Worm (Caenorhabditis elegans) whole organism, young adult: Measurements from ENCODE around the gene ints-7.

Experiments
- B0336.3 ChIP-seq: fragments of 200-800 bp; sonication (Bioruptor generic); IDR thresholded peaks from 2 replicates; pipeline ENCODE4 v1.3.6; 2022; ENCODE audit warnings: missing genetic modification characterization, missing compliant biosample characterization
- F10E7.11 ChIP-seq: sonication (generic microtip); optimal IDR thresholded peaks from 2 replicates; lab custom pipeline; 2017; ENCODE audit warnings: mild to moderate bottlenecking, missing genetic modification characterization, moderate library complexity, missing compliant biosample characterization
- F22D6.2 ChIP-seq: sonication (generic microtip); optimal IDR thresholded peaks from 2 replicates; lab custom pipeline; 2016; ENCODE audit warnings: mild to moderate bottlenecking, missing genetic modification characterization, missing compliant biosample characterization
- F49E8.2 ChIP-seq: sonication (generic microtip); optimal IDR thresholded peaks from 3 replicates; lab custom pipeline; 2017; ENCODE audit warnings: missing genetic modification characterization, mild to moderate bottlenecking, missing compliant biosample characterization, antibody characterized with exemption, moderate library complexity; ENCODE audit not compliant: insufficient read depth
- F52B5.7 ChIP-seq: sonication (generic microtip); optimal IDR thresholded peaks from 2 replicates; lab custom pipeline; 2016; ENCODE audit warnings: mild to moderate bottlenecking, missing genetic modification characterization, missing compliant biosample characterization
- T07F8.4 ChIP-seq: sonication (generic microtip); optimal IDR thresholded peaks from 2 replicates; lab custom pipeline; 2016; ENCODE audit warnings: mild to moderate bottlenecking, missing genetic modification characterization, moderate library complexity, missing compliant biosample characterization
- ama-1 ChIP-seq, 3 experiments: fragments of 150-350 bp in 1 of 3; sonication (generic microtip) in 2 of 3; optimal IDR thresholded peaks; 2 replicates each; lab custom pipeline; 2014 to 2018; ENCODE audit warnings: missing biosample characterization in 2 of 3, missing genetic modification characterization in 2 of 3, missing genetic modification reagents in 2 of 3
- atf-7 ChIP-seq: sonication (generic microtip); optimal IDR thresholded peaks from 2 replicates; lab custom pipeline; 2017; ENCODE audit warnings: mild to moderate bottlenecking, missing genetic modification characterization, missing compliant biosample characterization
- bed-2 ChIP-seq: fragments of 200-800 bp; sonication (Bioruptor generic); IDR thresholded peaks from 2 replicates; pipeline ENCODE4 v1.3.6; 2022; ENCODE audit warnings: missing genetic modification reagents, missing genetic modification characterization, missing compliant biosample characterization
- ceh-27 ChIP-seq: fragments of 200-800 bp; sonication (Bioruptor generic); optimal IDR thresholded peaks from 2 replicates; lab custom pipeline; 2018; ENCODE audit warnings: mild to moderate bottlenecking, missing genetic modification characterization, moderate library complexity, missing compliant biosample characterization
- die-1 ChIP-seq: sonication (generic microtip); optimal IDR thresholded peaks from 2 replicates; lab custom pipeline; 2016; ENCODE audit warnings: missing genotype, mild to moderate bottlenecking, missing genetic modification characterization, missing compliant biosample characterization
- efl-1 ChIP-seq: fragments of 150-350 bp; optimal IDR thresholded peaks from 2 replicates; lab custom pipeline; 2014; ENCODE audit warnings: missing biosample characterization, missing genetic modification reagents, missing genetic modification characterization
- egrh-3 ChIP-seq: fragments of 200-800 bp; sonication (Bioruptor generic); IDR thresholded peaks from 2 replicates; pipeline ENCODE4 v1.3.6; 2022; ENCODE audit warnings: missing genetic modification reagents, missing genetic modification characterization, missing compliant biosample characterization
- ets-4 ChIP-seq: fragments of 200-800 bp; sonication (Bioruptor generic); optimal IDR thresholded peaks from 2 replicates; lab custom pipeline; 2018; ENCODE audit warnings: mild to moderate bottlenecking, missing genetic modification characterization, missing compliant biosample characterization
- hlh-26 ChIP-seq: fragments of 200-800 bp; sonication (Bioruptor generic); conservative IDR thresholded peaks from 2 replicates; pipeline ENCODE4 v1.3.6; 2022; ENCODE audit warnings: missing genetic modification reagents, missing genetic modification characterization, missing compliant biosample characterization
- hmg-1.2 ChIP-seq: fragments of 200-800 bp; sonication (Bioruptor generic); IDR thresholded peaks from 2 replicates; pipeline ENCODE4 v1.3.6; 2022; ENCODE audit warnings: missing genetic modification reagents, missing genetic modification characterization, missing compliant biosample characterization
- let-526 ChIP-seq: fragments of 200-800 bp; sonication (Bioruptor generic); IDR thresholded peaks from 2 replicates; pipeline ENCODE4 v1.3.6; 2022; ENCODE audit warnings: missing genetic modification reagents, missing genetic modification characterization, missing compliant biosample characterization
- lin-26 ChIP-seq: fragments of 200-800 bp; sonication (Bioruptor generic); IDR thresholded peaks from 2 replicates; pipeline ENCODE4 v1.3.6; 2022; ENCODE audit warnings: missing genetic modification reagents, missing genetic modification characterization, missing compliant biosample characterization
- lir-1 ChIP-seq: fragments of 200-800 bp; sonication (Bioruptor generic); conservative IDR thresholded peaks from 2 replicates; pipeline ENCODE4 v1.3.6; 2022; ENCODE audit warnings: missing genetic modification reagents, missing genetic modification characterization, missing compliant biosample characterization
- lsy-27 ChIP-seq: sonication (generic microtip); optimal IDR thresholded peaks from 2 replicates; lab custom pipeline; 2017; ENCODE audit warnings: missing genetic modification characterization, mild to moderate bottlenecking, missing compliant biosample characterization, antibody characterized with exemption, missing genotype, borderline replicate concordance; ENCODE audit not compliant: insufficient read depth
- madf-3 ChIP-seq: fragments of 200-800 bp; sonication (Bioruptor generic); IDR thresholded peaks from 2 replicates; pipeline ENCODE4 v1.3.6; 2022; ENCODE audit warnings: missing genetic modification reagents, missing genetic modification characterization, missing compliant biosample characterization
- madf-6 ChIP-seq: fragments of 200-800 bp; sonication (Bioruptor generic); IDR thresholded peaks from 2 replicates; pipeline ENCODE4 v1.3.6; 2022; ENCODE audit warnings: missing genetic modification reagents, missing genetic modification characterization, missing compliant biosample characterization
- madf-8 ChIP-seq: fragments of 200-800 bp; sonication (Bioruptor generic); conservative IDR thresholded peaks from 2 replicates; pipeline ENCODE4 v1.3.6; 2022; ENCODE audit warnings: missing genetic modification reagents, missing genetic modification characterization, missing compliant biosample characterization
- nhr-27 ChIP-seq: fragments of 200-800 bp; sonication (Bioruptor generic); optimal IDR thresholded peaks from 2 replicates; lab custom pipeline; 2018; ENCODE audit warnings: mild to moderate bottlenecking, missing genetic modification characterization, moderate library complexity, missing compliant biosample characterization
- nhr-80 ChIP-seq: sonication (generic microtip); optimal IDR thresholded peaks from 2 replicates; lab custom pipeline; 2016; ENCODE audit warnings: missing genetic modification characterization, missing compliant biosample characterization
- zfh-2 ChIP-seq: fragments of 200-800 bp; sonication (Bioruptor generic); conservative IDR thresholded peaks from 2 replicates; pipeline ENCODE4 v1.3.6; 2022; ENCODE audit warnings: missing genetic modification reagents, missing genetic modification characterization, missing compliant biosample characterization
- zim-3 ChIP-seq: sonication (generic microtip); optimal IDR thresholded peaks from 2 replicates; lab custom pipeline; 2017; ENCODE audit warnings: mild to moderate bottlenecking, missing genetic modification characterization, moderate library complexity, missing compliant biosample characterization
- ztf-22 ChIP-seq: fragments of 200-800 bp; sonication (Bioruptor generic); optimal IDR thresholded peaks from 2 replicates; lab custom pipeline; 2018; ENCODE audit warnings: mild to moderate bottlenecking, missing genetic modification characterization, moderate library complexity, missing compliant biosample characterization
- ztf-28 ChIP-seq: fragments of 200-800 bp; sonication (Bioruptor generic); IDR thresholded peaks from 2 replicates; pipeline ENCODE4 v1.3.6; 2022; ENCODE audit warnings: missing genetic modification reagents, missing genetic modification characterization, missing compliant biosample characterization
- ztf-6 ChIP-seq: fragments of 200-800 bp; sonication (Bioruptor generic); IDR thresholded peaks from 2 replicates; pipeline ENCODE4 v1.3.6; 2022; ENCODE audit warnings: missing genetic modification reagents, missing genetic modification characterization, missing compliant biosample characterization

ints-7 gene

ce11 chrII:11566970-11567711, 15.5 kb upstream of the ints-7 start, which contains the start of gene F54D5.5:
F54D5.5 (minus strand) TSS chrII:11567020.
- no peak for TF ChIP-seq ztf-22
- TF ChIP-seq ets-4: no peak
- TF ChIP-seq nhr-27 (tag; lab: Kevin White, UChicago): no peak
- TF ChIP-seq let-526 (GFP tag; lab: Robert Waterston, UW): no peak
- TF ChIP-seq zim-3 (tag; lab: Kevin White, UChicago): no peak
- TF ChIP-seq hlh-26 (GFP tag; lab: Robert Waterston, UW): no peak
- TF ChIP-seq T07F8.4 (tag; lab: Kevin White, UChicago): no peak
- TF ChIP-seq F22D6.2 (tag; lab: Kevin White, UChicago): no peak
- peak; percentile 84 for TF ChIP-seq zfh-2 (GFP tag; lab: Robert Waterston, UW)
- no peak for TF ChIP-seq madf-6 (GFP tag; lab: Robert Waterston, UW)
- TF ChIP-seq ama-1 (optimal IDR thresholded peaks at IDR 0.05; lab: Kevin White, UChicago): no peak
- no peak for TF ChIP-seq ama-1 (GFP tag; optimal IDR thresholded peaks at IDR 0.05; lab: Kevin White, UChicago)
- peak; percentile 71 for TF ChIP-seq hmg-1.2 (GFP tag; lab: Robert Waterston, UW)
- no peak for TF ChIP-seq madf-3 (GFP tag; lab: Robert Waterston, UW)
- TF ChIP-seq lin-26 (GFP tag; lab: Robert Waterston, UW): no peak
- peak; percentile 23 for TF ChIP-seq efl-1 (GFP tag; lab: Kevin White, UChicago)

- TF ChIP-seq egrh-3 (GFP tag; lab: Robert Waterston, UW) (no peak), die-1 (tag; lab: Kevin White, UChicago) (no peak), B0336.3 (GFP tag; lab: Robert Waterston, UW) (no peak), bed-2 (GFP tag; lab: Robert Waterston, UW) (no peak)
Measured at ce11 chrII:11568670-11569069, 14.0 kb upstream of the ints-7 start.

ce11 chrII:11569213-11569868, 13.3 kb upstream of the ints-7 start, which contains the start of the genes F54D5.23 and F54D5.4:
F54D5.23 (minus strand) TSS chrII:11569287.
F54D5.4 (plus strand) TSS chrII:11569818.
- TF ChIP-seq nhr-80 (peak; percentile 57), ceh-27 (GFP tag; lab: Kevin White, UChicago) (no peak), lir-1 (GFP tag; lab: Robert Waterston, UW) (no peak), F52B5.7 (tag; lab: Kevin White, UChicago) (no peak), madf-8 (GFP tag; lab: Robert Waterston, UW) (no peak)

ce11 chrII:11571260-11571854, 11.3 kb upstream of the ints-7 start, which contains the start of gene F54D5.3:
F54D5.3 (plus strand) TSS chrII:11571805.
- peak; percentile 42 for TF ChIP-seq atf-7 (tag; lab: Kevin White, UChicago)
- TF ChIP-seq nhr-80: peak; percentile 65
- no peak for TF ChIP-seq F52B5.7 (tag; lab: Kevin White, UChicago)
- no peak for TF ChIP-seq F49E8.2
- TF ChIP-seq ztf-6: no peak
- no peak for TF ChIP-seq lsy-27 (tag; lab: Kevin White, UChicago)
- TF ChIP-seq F10E7.11 (tag; lab: Kevin White, UChicago): no peak
- TF ChIP-seq ztf-28 (GFP tag; lab: Robert Waterston, UW): no peak
